Fruit fly (Drosophila melanogaster) whole organism: ENCODE results near the gene sphe.

Experiments used
- CG8478 ChIP-seq: fragments of >200 bp; optimal IDR thresholded peaks from 2 replicates; lab custom pipeline; 2018; ENCODE audit warnings: inconsistent platforms
- pan ChIP-seq: fragments of >200 bp; optimal IDR thresholded peaks from 2 replicates; lab custom pipeline; 2017
- psq ChIP-seq: fragments of >200 bp; optimal IDR thresholded peaks from 2 replicates; lab custom pipeline; 2017
- usp ChIP-seq: fragments of >200 bp; optimal IDR thresholded peaks from 2 replicates; lab custom pipeline; 2017; ENCODE audit warnings: missing biosample characterization, missing genetic modification characterization, mixed read lengths

DNA sequence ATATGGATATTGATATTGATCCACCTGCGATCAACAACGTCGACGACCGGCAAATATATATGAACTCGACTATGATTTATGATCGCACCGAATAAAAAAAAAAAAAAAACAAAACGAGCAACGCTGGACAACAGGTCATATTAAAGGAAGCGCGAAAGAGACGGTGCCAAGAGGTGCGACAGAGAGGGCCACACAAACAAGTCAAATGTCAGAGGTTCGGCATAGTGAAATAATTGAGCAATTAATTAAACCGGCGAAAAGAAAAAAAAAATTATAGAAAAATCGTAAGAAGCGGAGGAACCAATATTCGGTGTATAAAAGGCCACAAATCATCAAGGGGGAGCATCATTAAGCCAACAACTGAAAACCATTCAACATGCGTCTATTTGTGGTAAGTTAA is 40.8 kb upstream of the sphe start, which contains the start of gene Twdlalpha:
- no peak for TF ChIP-seq CG8478 (lab: Kevin White, UChicago)
- TF ChIP-seq usp (GFP tag; lab: Kevin White, UChicago): no peak
- no peak for TF ChIP-seq pan (lab: Kevin White, UChicago)
- no peak for TF ChIP-seq psq (lab: Kevin White, UChicago)
